Fruit fly (Drosophila melanogaster) whole organism, embryonic: ENCODE results near the gene CG8960.
A peak's percentile ranks its signal among the peaks of the same experiment; 100 is the strongest.

Source experiments
- Abd-B ChIP-seq: fragments of 200-800 bp; sonication (Bioruptor generic); optimal IDR thresholded peaks from 2 replicates; lab custom pipeline; 2018; ENCODE audit warnings: missing biosample characterization, mild to moderate bottlenecking, missing genetic modification characterization, moderate library complexity
- Awh ChIP-seq: fragments of 200-800 bp; sonication (Bioruptor generic); IDR thresholded peaks from 2 replicates; pipeline ENCODE4, ENCODE4 v1.3.6; 2022; ENCODE audit warnings: missing biosample characterization, missing genetic modification characterization
- C15 ChIP-seq: fragments of 200-800 bp; sonication (Bioruptor generic); IDR thresholded peaks from 3 replicates; pipeline ENCODE4 v1.3.6; 2022; ENCODE audit warnings: missing biosample characterization, missing genetic modification characterization
- CG10274 ChIP-seq: fragments of 200-800 bp; sonication (Bioruptor generic); optimal IDR thresholded peaks from 3 replicates; lab custom pipeline; 2017; ENCODE audit warnings: missing biosample characterization, mild to moderate bottlenecking, missing genetic modification characterization
- CG10565 ChIP-seq: fragments of 200-800 bp; sonication (Bioruptor generic); optimal IDR thresholded peaks from 3 replicates; lab custom pipeline; 2016; ENCODE audit warnings: missing biosample characterization, mild to moderate bottlenecking, missing genetic modification characterization
- CG10654 ChIP-seq: fragments of 200-800 bp; sonication (Bioruptor generic); optimal IDR thresholded peaks from 2 replicates; lab custom pipeline; 2016; ENCODE audit warnings: missing biosample characterization, missing genetic modification characterization
- CG11093 ChIP-seq: fragments of 200-800 bp; sonication (Bioruptor generic); IDR thresholded peaks from 3 replicates; pipeline ENCODE4 v1.3.6; 2022; ENCODE audit warnings: missing biosample characterization, missing genetic modification characterization
- CG11247 ChIP-seq: fragments of 200-800 bp; sonication (Bioruptor generic); IDR thresholded peaks from 2 replicates; pipeline ENCODE4 v1.3.6; 2022; ENCODE audit warnings: missing biosample characterization, missing genetic modification characterization
- CG12299 ChIP-seq: fragments of 200-800 bp; sonication (Bioruptor generic); optimal IDR thresholded peaks from 2 replicates; lab custom pipeline; 2018; ENCODE audit warnings: missing biosample characterization, mild to moderate bottlenecking, missing genetic modification characterization
- CG13287 ChIP-seq: fragments of 200-800 bp; sonication (Bioruptor generic); IDR thresholded peaks from 2 replicates; pipeline ENCODE4 v1.3.6; 2022; ENCODE audit warnings: missing biosample characterization, missing genetic modification characterization; ENCODE audit not compliant: partially characterized antibody
- CG15269 ChIP-seq: fragments of 200-800 bp; sonication (Bioruptor generic); optimal IDR thresholded peaks from 2 replicates; lab custom pipeline; 2018; ENCODE audit warnings: missing biosample characterization, mild to moderate bottlenecking, missing genetic modification characterization, moderate library complexity
- CG17612 ChIP-seq: fragments of 200-800 bp; sonication (Bioruptor generic); IDR thresholded peaks from 2 replicates; pipeline ENCODE4 v1.3.6; 2022; ENCODE audit warnings: missing biosample characterization, missing genetic modification characterization
- CG18599 ChIP-seq: fragments of 200-800 bp; sonication (Bioruptor generic); optimal IDR thresholded peaks from 3 replicates; lab custom pipeline; 2017; ENCODE audit warnings: missing biosample characterization, missing genetic modification characterization, mild to moderate bottlenecking, moderate library complexity, missing genetic modification reagents
- CG18619 ChIP-seq: fragments of 200-800 bp; sonication (Bioruptor generic); optimal IDR thresholded peaks from 3 replicates; lab custom pipeline; 2017; ENCODE audit warnings: missing biosample characterization, mild to moderate bottlenecking, missing genetic modification characterization
- CG2116 ChIP-seq: fragments of 200-800 bp; sonication (Bioruptor generic); optimal IDR thresholded peaks from 3 replicates; lab custom pipeline; 2018; ENCODE audit warnings: missing biosample characterization, mild to moderate bottlenecking, missing genetic modification characterization
- CG2129 ChIP-seq: fragments of 200-800 bp; sonication (Bioruptor generic); IDR thresholded peaks from 2 replicates; pipeline ENCODE4 v1.3.6; 2022; ENCODE audit warnings: missing biosample characterization, missing genetic modification characterization; ENCODE audit not compliant: partially characterized antibody
- CG2202 ChIP-seq: fragments of 200-800 bp; sonication (Bioruptor generic); optimal IDR thresholded peaks from 2 replicates; lab custom pipeline; 2018; ENCODE audit warnings: missing biosample characterization, mild to moderate bottlenecking, missing genetic modification characterization
- CG31441 ChIP-seq: fragments of 200-800 bp; sonication (Bioruptor generic); IDR thresholded peaks from 2 replicates; pipeline ENCODE4 v1.3.6; 2022; ENCODE audit warnings: missing biosample characterization, missing genetic modification characterization
- CG33213 ChIP-seq: fragments of 200-800 bp; sonication (Bioruptor generic); optimal IDR thresholded peaks from 3 replicates; lab custom pipeline; 2016; ENCODE audit warnings: missing biosample characterization, missing genetic modification characterization
- CG3726 ChIP-seq: fragments of 200-800 bp; sonication (Bioruptor generic); IDR thresholded peaks from 3 replicates; pipeline ENCODE4, ENCODE4 v1.3.6; 2022; ENCODE audit warnings: missing biosample characterization, missing genetic modification characterization
- CG6654 ChIP-seq: fragments of 200-800 bp; sonication (Bioruptor generic); optimal IDR thresholded peaks from 2 replicates; lab custom pipeline; 2017; ENCODE audit warnings: missing biosample characterization, mild to moderate bottlenecking, missing genetic modification characterization
- D19A ChIP-seq: fragments of 200-800 bp; optimal IDR thresholded peaks from 3 replicates; lab custom pipeline; 2019; ENCODE audit warnings: missing biosample characterization, mild to moderate bottlenecking, missing genetic modification characterization, moderate library complexity
- Dfd ChIP-seq, 2 experiments: fragments of >200 bp; optimal IDR thresholded peaks; 2 replicates each; lab custom pipeline; 2017; ENCODE audit warnings: missing biosample characterization in 2 of 2, missing genetic modification characterization in 2 of 2
- ERR ChIP-seq: fragments of 200-800 bp; sonication (Bioruptor generic); optimal IDR thresholded peaks from 2 replicates; lab custom pipeline; 2016; ENCODE audit warnings: missing biosample characterization, missing genetic modification characterization
- H15 ChIP-seq: fragments of 200-800 bp; sonication (Bioruptor generic); IDR thresholded peaks from 3 replicates; pipeline ENCODE4 v1.3.6; 2022; ENCODE audit warnings: missing biosample characterization, missing genetic modification characterization
- Hey ChIP-seq: fragments of 200-800 bp; sonication (Bioruptor generic); optimal IDR thresholded peaks from 3 replicates; lab custom pipeline; 2018; ENCODE audit warnings: missing biosample characterization, mild to moderate bottlenecking, missing genetic modification characterization
- HmgD ChIP-seq: fragments of 200-800 bp; sonication (Bioruptor generic); optimal IDR thresholded peaks from 3 replicates; lab custom pipeline; 2016; ENCODE audit warnings: missing biosample characterization, missing genetic modification characterization
- Jarid2 ChIP-seq: fragments of 200-800 bp; sonication (Bioruptor generic); optimal IDR thresholded peaks from 3 replicates; lab custom pipeline; 2017; ENCODE audit warnings: mild to moderate bottlenecking, missing biosample characterization, missing genetic modification reagents, missing genetic modification characterization
- Meics ChIP-seq: fragments of 200-800 bp; sonication (Bioruptor generic); optimal IDR thresholded peaks from 2 replicates; lab custom pipeline; 2017; ENCODE audit warnings: missing biosample characterization, mild to moderate bottlenecking, missing genetic modification characterization
- NC2β ChIP-seq: fragments of 200-800 bp; sonication (Bioruptor generic); optimal IDR thresholded peaks from 2 replicates; lab custom pipeline; 2016; ENCODE audit warnings: missing biosample characterization, missing genetic modification characterization
- Scr ChIP-seq: fragments of 200-800 bp; sonication (Bioruptor generic); IDR thresholded peaks from 2 replicates; pipeline ENCODE4 v1.3.6; 2022; ENCODE audit warnings: missing biosample characterization, missing genetic modification characterization; ENCODE audit not compliant: partially characterized antibody
- da ChIP-seq: fragments of 200-800 bp; sonication (Bioruptor generic); optimal IDR thresholded peaks from 2 replicates; lab custom pipeline; 2016; ENCODE audit warnings: missing biosample characterization, missing genetic modification characterization
- dati ChIP-seq: fragments of 200-800 bp; sonication (Bioruptor generic); IDR thresholded peaks from 2 replicates; pipeline ENCODE4 v1.3.6; 2022; ENCODE audit warnings: missing biosample characterization, missing genetic modification characterization
- ewg ChIP-seq: fragments of 200-800 bp; sonication (Bioruptor generic); optimal IDR thresholded peaks from 3 replicates; lab custom pipeline; 2017; ENCODE audit warnings: mild to moderate bottlenecking, missing biosample characterization, missing genetic modification reagents, missing genetic modification characterization
- eyg ChIP-seq: fragments of 200-800 bp; sonication (Bioruptor generic); optimal IDR thresholded peaks from 3 replicates; lab custom pipeline; 2016; ENCODE audit warnings: missing biosample characterization, missing genetic modification characterization
- fd3F ChIP-seq: fragments of 200-800 bp; sonication (Bioruptor generic); optimal IDR thresholded peaks from 2 replicates; lab custom pipeline; 2018; ENCODE audit warnings: missing biosample characterization, mild to moderate bottlenecking, missing genetic modification characterization, moderate library complexity
- fd96Cb ChIP-seq: fragments of 200-800 bp; sonication (Bioruptor generic); optimal IDR thresholded peaks from 2 replicates; lab custom pipeline; 2018; ENCODE audit warnings: missing biosample characterization, mild to moderate bottlenecking, missing genetic modification characterization, moderate library complexity
- gro ChIP-seq: fragments of 200-800 bp; sonication (Bioruptor generic); optimal IDR thresholded peaks from 2 replicates; lab custom pipeline; 2016; ENCODE audit warnings: missing biosample characterization, missing genetic modification characterization
- gsb ChIP-seq: fragments of 200-800 bp; sonication (Bioruptor generic); IDR thresholded peaks from 2 replicates; pipeline ENCODE4 v1.3.6; 2022; ENCODE audit warnings: missing biosample characterization, missing genetic modification characterization
- lab ChIP-seq: fragments of 200-800 bp; sonication (Bioruptor generic); optimal IDR thresholded peaks from 3 replicates; lab custom pipeline; 2017; ENCODE audit warnings: missing biosample characterization, missing genetic modification characterization, mild to moderate bottlenecking, moderate library complexity, missing genetic modification reagents
- lov ChIP-seq, 2 experiments: fragments of 200-800 bp in 1 of 2; fragments of >200 bp in 1 of 2; sonication (Bioruptor generic) in 1 of 2; IDR thresholded peaks in 1 of 2; optimal IDR thresholded peaks in 1 of 2; 2 replicates in 1 of 2; 3 replicates in 1 of 2; pipeline versions ENCODE4 v1.3.6 to Lab custom; 2017 to 2022; ENCODE audit warnings: missing biosample characterization in 1 of 2, missing genetic modification characterization in 1 of 2
- onecut ChIP-seq: fragments of 200-800 bp; sonication (Bioruptor generic); IDR thresholded peaks from 2 replicates; pipeline ENCODE4 v1.3.6; 2022; ENCODE audit warnings: missing biosample characterization, missing genetic modification characterization
- pzg ChIP-seq: fragments of 200-800 bp; sonication (Bioruptor generic); optimal IDR thresholded peaks from 3 replicates; lab custom pipeline; 2018; ENCODE audit warnings: missing biosample characterization, mild to moderate bottlenecking, missing genetic modification characterization, moderate library complexity
- schlank ChIP-seq: fragments of 200-800 bp; sonication (Bioruptor generic); optimal IDR thresholded peaks from 2 replicates; lab custom pipeline; 2018; ENCODE audit warnings: missing biosample characterization, mild to moderate bottlenecking, missing genetic modification characterization
- tin ChIP-seq: fragments of 200-800 bp; sonication (Bioruptor generic); optimal IDR thresholded peaks from 3 replicates; lab custom pipeline; 2016; ENCODE audit warnings: missing biosample characterization, missing genetic modification characterization
- trem ChIP-seq: fragments of 200-800 bp; optimal IDR thresholded peaks from 3 replicates; lab custom pipeline; 2019; ENCODE audit warnings: missing biosample characterization, mild to moderate bottlenecking, missing genetic modification characterization, moderate library complexity
- trh ChIP-seq: fragments of 200-800 bp; sonication (Bioruptor generic); optimal IDR thresholded peaks from 2 replicates; lab custom pipeline; 2016; ENCODE audit warnings: missing biosample characterization, missing genetic modification characterization
- ttk ChIP-seq: fragments of 200-800 bp; sonication (Bioruptor generic); IDR thresholded peaks from 2 replicates; pipeline ENCODE4 v2.1.2; 2022; ENCODE audit warnings: missing biosample characterization, missing genetic modification characterization
- unpg ChIP-seq: fragments of 200-800 bp; sonication (Bioruptor generic); optimal IDR thresholded peaks from 3 replicates; lab custom pipeline; 2018; ENCODE audit warnings: missing biosample characterization, mild to moderate bottlenecking, missing genetic modification characterization, moderate library complexity
- zfh2 ChIP-seq: fragments of 200-800 bp; sonication (Bioruptor generic); optimal IDR thresholded peaks from 2 replicates; lab custom pipeline; 2016; ENCODE audit warnings: missing biosample characterization, missing genetic modification characterization

Gene CG8960

dm6 chr3L:2162019-2162418, 34.8 kb upstream of the CG8960 start (continued):
- no peak for TF ChIP-seq fd3F (GFP tag; lab: Kevin White, UChicago)
- no peak for TF ChIP-seq Scr (GFP tag; lab: Robert Waterston, UW)
- peak; percentile 28 for TF ChIP-seq CG18619
- peak; percentile 78 for TF ChIP-seq dati (GFP tag; lab: Robert Waterston, UW)
- TF ChIP-seq trh (GFP tag; lab: Kevin White, UChicago) = peak; percentile 0
- peak; percentile 65 for TF ChIP-seq CG6654 (GFP tag; lab: Kevin White, UChicago)
- TF ChIP-seq pzg = no peak
- peak; percentile 68; the same call in 2 of the 3 replicates for TF ChIP-seq CG11093 (GFP tag; lab: Robert Waterston, UW)
- TF ChIP-seq Awh (GFP tag; lab: Robert Waterston, UW) = peak; percentile 90
- TF ChIP-seq CG3726 (GFP tag; lab: Robert Waterston, UW) = peak; percentile 83; the same call in 2 of the 3 replicates
- TF ChIP-seq CG12299 (tag; lab: Kevin White, UChicago) = peak; percentile 33
- no peak for TF ChIP-seq CG10565 (GFP tag; lab: Kevin White, UChicago)
- TF ChIP-seq tin = peak; percentile 79
- TF ChIP-seq trem (tag; lab: Kevin White, UChicago) = peak; percentile 65
- peak; percentile 87 for TF ChIP-seq fd96Cb
- peak; percentile 19 for TF ChIP-seq NC2β (GFP tag; lab: Kevin White, UChicago)
- peak; percentile 20; the same call in 1 of the 2 replicates for TF ChIP-seq CG17612 (GFP tag; lab: Robert Waterston, UW)
- TF ChIP-seq lab (GFP tag; lab: Kevin White, UChicago) = peak; percentile 74
- TF ChIP-seq gsb (GFP tag; lab: Robert Waterston, UW) = peak; percentile 57
- TF ChIP-seq CG31441 (GFP tag; lab: Robert Waterston, UW) = peak; percentile 85
- TF ChIP-seq Dfd (GFP tag; optimal IDR thresholded peaks at IDR 0.05; lab: Kevin White, UChicago) = no peak
- peak; percentile 17 for TF ChIP-seq Abd-B (GFP tag; lab: Kevin White, UChicago)
- no peak for TF ChIP-seq CG13287 (GFP tag; lab: Robert Waterston, UW)
- TF ChIP-seq CG2129 (GFP tag; lab: Robert Waterston, UW) = no peak
- peak; percentile 7 for TF ChIP-seq Jarid2 (GFP tag; lab: Kevin White, UChicago)
- TF ChIP-seq da (GFP tag; lab: Kevin White, UChicago) = no peak
- TF ChIP-seq CG11247 (GFP tag; lab: Robert Waterston, UW) = peak; percentile 71
- TF ChIP-seq C15 (GFP tag; lab: Robert Waterston, UW) = peak; percentile 43; the same call in 1 of the 3 replicates
- TF ChIP-seq ttk = peak; percentile 89
- peak; percentile 80 for TF ChIP-seq CG10654 (GFP tag; lab: Kevin White, UChicago)
- TF ChIP-seq CG2202 (tag; lab: Kevin White, UChicago) = peak; percentile 15
- peak; percentile 35 for TF ChIP-seq eyg (GFP tag; lab: Kevin White, UChicago)
- no peak for TF ChIP-seq Hey
- TF ChIP-seq ewg (GFP tag; lab: Kevin White, UChicago) = peak; percentile 63
- no peak for TF ChIP-seq ERR (GFP tag; lab: Kevin White, UChicago)
- peak; percentile 80 for TF ChIP-seq onecut (GFP tag; lab: Robert Waterston, UW)
- TF ChIP-seq HmgD (GFP tag; lab: Kevin White, UChicago) = no peak
- TF ChIP-seq schlank (tag; lab: Kevin White, UChicago) = no peak
- TF ChIP-seq CG33213 (GFP tag; lab: Kevin White, UChicago) = peak; percentile 72
- peak; percentile 69 for TF ChIP-seq unpg (GFP tag; lab: Kevin White, UChicago)
- TF ChIP-seq D19A (tag; lab: Kevin White, UChicago) = peak; percentile 75
- no peak for TF ChIP-seq lov (optimal IDR thresholded peaks at IDR 0.05; lab: Kevin White, UChicago)
- peak; percentile 88 for TF ChIP-seq lov (GFP tag; IDR thresholded peaks at IDR 0.05; lab: Robert Waterston, UW)
- TF ChIP-seq CG2116 (GFP tag; lab: Kevin White, UChicago) = no peak
- peak; percentile 76 for TF ChIP-seq CG18599 (GFP tag; lab: Kevin White, UChicago)
- no peak for TF ChIP-seq zfh2 (GFP tag; lab: Kevin White, UChicago)
- peak; percentile 70 for TF ChIP-seq CG15269
- no peak for TF ChIP-seq CG10274
- peak; percentile 20 for TF ChIP-seq gro (GFP tag; lab: Kevin White, UChicago)
- TF ChIP-seq Meics (GFP tag; lab: Kevin White, UChicago) = peak; percentile 44
- TF ChIP-seq H15 = peak; percentile 87
